Worm (Caenorhabditis elegans) whole organism, mixed stage, embryonic: ENCODE data around the gene ptp-3.

Source experiments
- M03D4.4 ChIP-seq: sonication (generic microtip); optimal IDR thresholded peaks from 2 replicates; lab custom pipeline; 2017; ENCODE audit warnings: mild to moderate bottlenecking, missing genetic modification characterization, missing compliant biosample characterization
- bed-3 ChIP-seq: fragments of 200-800 bp; sonication (Bioruptor generic); optimal IDR thresholded peaks from 3 replicates; lab custom pipeline; 2018; ENCODE audit warnings: mild to moderate bottlenecking, missing genetic modification characterization, moderate library complexity, missing compliant biosample characterization
- blmp-1 ChIP-seq: fragments of 150-350 bp; optimal IDR thresholded peaks from 2 replicates; lab custom pipeline; 2014; ENCODE audit warnings: missing biosample characterization, missing genetic modification characterization
- ceh-39 ChIP-seq: fragments of 150-350 bp; optimal IDR thresholded peaks from 2 replicates; lab custom pipeline; 2014; ENCODE audit warnings: missing biosample characterization, missing genetic modification characterization
- ceh-43 ChIP-seq: fragments of 200-800 bp; sonication (Bioruptor generic); optimal IDR thresholded peaks from 2 replicates; lab custom pipeline; 2018; ENCODE audit warnings: mild to moderate bottlenecking, missing genetic modification characterization, moderate library complexity, missing compliant biosample characterization
- ceh-83 ChIP-seq: fragments of 200-800 bp; sonication (Bioruptor generic); optimal IDR thresholded peaks from 2 replicates; lab custom pipeline; 2018; ENCODE audit warnings: mild to moderate bottlenecking, missing genetic modification characterization, missing compliant biosample characterization
- ces-1 ChIP-seq: fragments of 150-350 bp; optimal IDR thresholded peaks from 2 replicates; lab custom pipeline; 2014; ENCODE audit warnings: missing biosample characterization, missing genetic modification reagents, missing genetic modification characterization
- cnd-1 ChIP-seq: fragments of 200-800 bp; sonication (Bioruptor generic); optimal IDR thresholded peaks from 2 replicates; lab custom pipeline; 2018; ENCODE audit warnings: mild to moderate bottlenecking, missing genetic modification characterization, missing compliant biosample characterization
- elt-1 ChIP-seq: sonication (generic microtip); optimal IDR thresholded peaks from 2 replicates; lab custom pipeline; 2017; ENCODE audit warnings: missing genetic modification characterization, mild to moderate bottlenecking, missing compliant biosample characterization, antibody characterized with exemption, moderate library complexity, borderline replicate concordance; ENCODE audit not compliant: insufficient read depth
- elt-3 ChIP-seq: fragments of 150-350 bp; optimal IDR thresholded peaks from 2 replicates; lab custom pipeline; 2014; ENCODE audit warnings: missing biosample characterization, missing genetic modification characterization
- flh-1 ChIP-seq: fragments of 200-800 bp; sonication (Bioruptor generic); optimal IDR thresholded peaks from 2 replicates; lab custom pipeline; 2018; ENCODE audit warnings: mild to moderate bottlenecking, missing genetic modification characterization, moderate library complexity, missing compliant biosample characterization
- ham-2 ChIP-seq: fragments of 200-800 bp; sonication (Bioruptor generic); optimal IDR thresholded peaks from 2 replicates; lab custom pipeline; 2018; ENCODE audit warnings: mild to moderate bottlenecking, missing genetic modification characterization, missing compliant biosample characterization
- hlh-1 ChIP-seq: fragments of 150-350 bp; optimal IDR thresholded peaks from 2 replicates; lab custom pipeline; 2014; ENCODE audit warnings: missing biosample characterization, missing genetic modification reagents, missing genetic modification characterization
- lin-13 ChIP-seq: fragments of 150-350 bp; optimal IDR thresholded peaks from 2 replicates; lab custom pipeline; 2014; ENCODE audit warnings: missing biosample characterization, missing genetic modification characterization
- lin-32 ChIP-seq: fragments of 200-800 bp; sonication (Bioruptor generic); optimal IDR thresholded peaks from 2 replicates; lab custom pipeline; 2018; ENCODE audit warnings: mild to moderate bottlenecking, missing genetic modification characterization, missing compliant biosample characterization
- mab-5 ChIP-seq: fragments of 150-350 bp; optimal IDR thresholded peaks from 2 replicates; lab custom pipeline; 2014; ENCODE audit warnings: missing biosample characterization, missing genetic modification characterization
- mep-1 ChIP-seq: fragments of 150-350 bp; optimal IDR thresholded peaks from 2 replicates; lab custom pipeline; 2017; ENCODE audit warnings: missing biosample characterization, missing genetic modification reagents, missing genetic modification characterization, inconsistent platforms
- mls-2 ChIP-seq: sonication (generic microtip); optimal IDR thresholded peaks from 2 replicates; lab custom pipeline; 2016; ENCODE audit warnings: mild to moderate bottlenecking, missing genetic modification characterization, moderate library complexity, missing compliant biosample characterization
- nhr-12 ChIP-seq: fragments of 150-350 bp; optimal IDR thresholded peaks from 2 replicates; lab custom pipeline; 2014; ENCODE audit warnings: missing biosample characterization, missing genetic modification characterization
- nhr-237 ChIP-seq: fragments of 150-350 bp; optimal IDR thresholded peaks from 2 replicates; lab custom pipeline; 2014; ENCODE audit warnings: missing biosample characterization, missing genetic modification characterization
- nhr-28 ChIP-seq: fragments of 150-350 bp; optimal IDR thresholded peaks from 2 replicates; lab custom pipeline; 2014; ENCODE audit warnings: missing biosample characterization, missing genetic modification characterization
- pha-4 ChIP-seq: fragments of 150-350 bp; optimal IDR thresholded peaks from 2 replicates; lab custom pipeline; 2018; ENCODE audit warnings: missing biosample characterization, missing genetic modification reagents, missing genetic modification characterization
- sem-2 ChIP-seq: fragments of 200-800 bp; sonication (Bioruptor generic); optimal IDR thresholded peaks from 2 replicates; lab custom pipeline; 2018; ENCODE audit warnings: mild to moderate bottlenecking, missing genetic modification characterization, missing compliant biosample characterization
- snpc-4 ChIP-seq: fragments of 150-350 bp; optimal IDR thresholded peaks from 2 replicates; lab custom pipeline; 2014; ENCODE audit warnings: missing biosample characterization, missing genetic modification characterization
- sptf-1 ChIP-seq: sonication (generic microtip); optimal IDR thresholded peaks from 2 replicates; lab custom pipeline; 2017; ENCODE audit warnings: mild to moderate bottlenecking, missing genetic modification characterization, moderate library complexity, missing compliant biosample characterization
- tbx-8 ChIP-seq: fragments of 200-800 bp; sonication (Bioruptor generic); optimal IDR thresholded peaks from 2 replicates; lab custom pipeline; 2018; ENCODE audit warnings: mild to moderate bottlenecking, missing genetic modification characterization, moderate library complexity, missing compliant biosample characterization
- unc-120 ChIP-seq: sonication (generic microtip); optimal IDR thresholded peaks from 2 replicates; lab custom pipeline; 2017; ENCODE audit warnings: missing genetic modification characterization, missing compliant biosample characterization; ENCODE audit not compliant: poor library complexity, severe bottlenecking
- unc-39 ChIP-seq: fragments of 150-350 bp; optimal IDR thresholded peaks from 2 replicates; lab custom pipeline; 2014; ENCODE audit warnings: missing biosample characterization, missing genetic modification characterization
- unc-62 ChIP-seq: fragments of 150-350 bp; optimal IDR thresholded peaks from 2 replicates; lab custom pipeline; 2014; ENCODE audit warnings: missing biosample characterization, missing genetic modification reagents, missing genetic modification characterization
- zip-8 ChIP-seq: fragments of 150-350 bp; optimal IDR thresholded peaks from 2 replicates; lab custom pipeline; 2014; ENCODE audit warnings: missing biosample characterization, missing genetic modification characterization
- ztf-11 ChIP-seq: fragments of 150-350 bp; optimal IDR thresholded peaks from 2 replicates; lab custom pipeline; 2014; ENCODE audit warnings: missing biosample characterization, missing genetic modification characterization

Gene ptp-3

DNA sequence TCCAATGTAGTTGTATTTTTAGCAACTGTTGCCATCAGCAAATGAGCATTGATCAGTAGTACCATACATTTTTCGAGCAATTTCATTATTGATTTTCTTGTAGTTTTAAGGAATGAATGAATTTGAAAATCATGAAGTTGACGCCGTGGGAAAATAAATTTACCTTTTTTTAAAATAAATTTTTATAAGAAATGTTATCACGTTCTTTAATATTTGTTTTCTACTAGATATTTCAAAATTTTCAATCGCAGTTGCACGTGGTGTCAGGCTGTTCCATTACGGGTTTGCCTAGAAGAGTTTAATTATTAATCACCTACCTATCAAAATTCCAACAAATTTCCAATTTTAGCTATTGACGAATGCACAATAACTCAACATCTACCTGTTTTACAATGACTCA, 18.5 kb upstream of the ptp-3 start, which contains the start of gene R03D7.8:
Gene R03D7.8 (minus strand): TSS at position 101 of the 400 bp plus-strand sequence.
- TF ChIP-seq lin-32 (GFP tag; lab: Kevin White, UChicago) (no peak), M03D4.4 (no peak), ceh-83 (GFP tag; lab: Kevin White, UChicago) (no peak), ztf-11 (tag; lab: Kevin White, UChicago) (no peak), nhr-237 (tag; lab: Kevin White, UChicago) (no peak), sem-2 (no peak), pha-4 (tag; lab: Kevin White, UChicago) (no peak), lin-13 (tag; lab: Kevin White, UChicago) (no peak)

DNA sequence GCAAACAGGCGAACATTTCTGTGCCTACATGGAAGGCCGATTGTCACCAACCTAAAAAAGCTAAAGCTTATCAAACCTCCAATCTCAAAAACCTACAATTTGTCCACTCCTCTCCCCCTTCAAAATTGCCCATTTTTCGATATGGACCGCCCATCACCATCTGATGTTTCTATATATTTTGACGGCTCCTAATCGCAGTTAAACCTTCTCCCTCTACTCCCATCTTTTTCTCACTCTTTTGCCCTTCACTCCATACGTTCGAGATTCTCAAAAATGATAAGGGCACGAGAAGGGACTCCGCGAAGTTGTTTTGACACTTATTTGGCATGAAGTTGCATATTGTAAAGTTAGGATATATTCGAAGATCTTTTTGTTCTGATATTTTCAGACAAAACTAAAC, 16.2 kb upstream of the ptp-3 start:
- TF ChIP-seq nhr-28 = no peak
- TF ChIP-seq unc-39 = no peak
- TF ChIP-seq mls-2 = no peak
- no peak for TF ChIP-seq lin-13 (tag; lab: Kevin White, UChicago)
- no peak for TF ChIP-seq nhr-237 (tag; lab: Kevin White, UChicago)
- TF ChIP-seq sptf-1 (tag; lab: Kevin White, UChicago) = no peak
- TF ChIP-seq blmp-1 (tag; lab: Kevin White, UChicago) = no peak
- TF ChIP-seq flh-1 = no peak
- no peak for TF ChIP-seq ham-2 (GFP tag; lab: Kevin White, UChicago)
- no peak for TF ChIP-seq ces-1 (GFP tag; lab: Kevin White, UChicago)
- TF ChIP-seq mep-1 (tag; lab: Kevin White, UChicago) = no peak
- no peak for TF ChIP-seq sem-2
- no peak for TF ChIP-seq cnd-1 (tag; lab: Kevin White, UChicago)
- TF ChIP-seq bed-3 (GFP tag; lab: Kevin White, UChicago) = no peak

DNA sequence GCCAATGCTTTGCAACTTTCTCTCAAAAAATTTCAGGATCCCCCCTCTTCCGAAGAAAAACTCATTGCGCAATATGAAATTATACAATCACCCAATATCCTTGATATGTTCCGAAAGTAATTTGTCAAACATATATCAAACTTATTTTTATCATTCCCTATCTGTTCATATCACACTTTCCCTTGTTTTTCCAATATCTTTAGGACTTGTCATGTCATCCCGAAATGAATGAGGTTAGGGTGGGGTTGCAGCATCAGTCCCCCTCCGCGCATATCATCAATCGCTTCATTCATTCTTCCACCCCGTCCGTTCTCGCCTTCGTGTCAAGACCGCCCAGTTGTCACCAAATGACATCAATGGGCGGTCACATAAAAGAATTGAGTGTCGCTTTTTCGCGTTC, 15.7 kb upstream of the ptp-3 start:
- TF ChIP-seq unc-62 (GFP tag; lab: Kevin White, UChicago) (peak; percentile 72), hlh-1 (tag; lab: Kevin White, UChicago) (no peak), sem-2 (no peak), elt-3 (tag; lab: Kevin White, UChicago) (peak; percentile 66), mab-5 (tag; lab: Kevin White, UChicago) (no peak), tbx-8 (no peak), nhr-237 (tag; lab: Kevin White, UChicago) (no peak), lin-32 (GFP tag; lab: Kevin White, UChicago) (no peak), mep-1 (tag; lab: Kevin White, UChicago) (no peak), snpc-4 (tag; lab: Kevin White, UChicago) (no peak), sptf-1 (tag; lab: Kevin White, UChicago) (no peak), blmp-1 (tag; lab: Kevin White, UChicago) (no peak), mls-2 (no peak), flh-1 (no peak), ceh-39 (no peak), zip-8 (tag; lab: Kevin White, UChicago) (peak; percentile 76), unc-39 (no peak), ztf-11 (tag; lab: Kevin White, UChicago) (no peak)

DNA sequence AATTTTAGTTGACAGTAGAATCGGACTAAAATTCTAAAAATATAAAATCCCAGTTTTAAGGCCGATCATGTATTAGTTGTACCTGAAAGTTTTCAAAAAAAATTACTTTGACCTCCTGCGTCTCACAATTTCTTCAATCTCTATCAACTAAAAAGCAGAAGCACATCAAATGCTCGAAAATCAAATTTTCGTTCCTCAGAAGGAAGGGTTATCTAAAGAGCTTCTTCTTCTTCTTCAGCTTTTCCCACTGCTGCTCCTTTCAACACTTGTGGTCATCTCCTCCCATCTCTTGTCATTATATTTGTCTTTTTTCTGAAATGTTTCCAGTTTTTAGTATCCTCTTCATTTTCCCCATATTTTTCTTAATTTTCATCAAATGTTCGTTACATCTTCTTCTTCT, 10.6 kb upstream of the ptp-3 start:
- TF ChIP-seq mls-2 (no peak), ces-1 (GFP tag; lab: Kevin White, UChicago) (peak; percentile 71)

DNA sequence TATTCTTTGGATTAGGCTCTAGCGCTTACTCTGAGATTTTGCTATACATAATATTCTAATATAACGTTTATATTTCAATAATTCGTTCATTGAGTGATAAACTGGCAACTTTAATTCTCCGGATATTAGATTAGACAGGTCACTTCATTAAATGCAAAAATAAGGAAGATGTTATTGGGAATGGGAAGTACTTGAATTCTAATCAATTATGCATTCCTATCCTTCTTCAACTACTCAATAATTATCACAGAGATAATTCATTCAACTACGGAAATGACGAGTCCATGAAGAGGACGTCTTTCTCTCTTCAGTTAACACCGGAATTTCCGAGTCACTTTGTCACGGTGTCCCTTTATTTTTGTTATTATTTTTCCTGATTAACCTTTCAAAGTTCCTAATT, 4.7 kb upstream of the ptp-3 start:
- no peak for TF ChIP-seq mls-2
- no peak for TF ChIP-seq ham-2 (GFP tag; lab: Kevin White, UChicago)
- no peak for TF ChIP-seq pha-4 (tag; lab: Kevin White, UChicago)
- peak; percentile 50 for TF ChIP-seq ces-1 (GFP tag; lab: Kevin White, UChicago)
- TF ChIP-seq nhr-28 = no peak
- TF ChIP-seq, all 35 proteins: peak for 1

DNA sequence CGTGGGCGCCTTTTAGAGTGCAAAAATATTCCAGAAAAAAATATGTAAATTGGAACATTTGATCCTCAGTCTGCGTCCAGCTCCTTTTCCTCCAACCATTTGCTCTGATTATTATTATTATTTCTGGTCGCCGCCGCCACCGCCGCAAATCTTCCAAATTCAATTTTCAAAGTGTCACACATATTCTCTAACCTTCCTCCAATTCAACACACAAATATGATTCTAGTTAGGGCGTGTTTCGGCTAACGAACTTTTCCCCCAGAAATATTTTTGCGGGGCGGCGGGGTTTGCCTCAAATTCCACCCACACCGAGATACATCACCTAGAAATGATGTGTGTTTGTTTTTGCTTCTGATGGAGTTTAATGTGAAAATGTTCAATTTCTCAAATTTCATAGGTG, 3.7 kb upstream of the ptp-3 start:
- TF ChIP-seq ztf-11 (tag; lab: Kevin White, UChicago) = no peak
- TF ChIP-seq ces-1 (GFP tag; lab: Kevin White, UChicago) = peak; percentile 72
- no peak for TF ChIP-seq M03D4.4
- TF ChIP-seq cnd-1 (tag; lab: Kevin White, UChicago) = no peak
- TF ChIP-seq mep-1 (tag; lab: Kevin White, UChicago) = no peak

DNA sequence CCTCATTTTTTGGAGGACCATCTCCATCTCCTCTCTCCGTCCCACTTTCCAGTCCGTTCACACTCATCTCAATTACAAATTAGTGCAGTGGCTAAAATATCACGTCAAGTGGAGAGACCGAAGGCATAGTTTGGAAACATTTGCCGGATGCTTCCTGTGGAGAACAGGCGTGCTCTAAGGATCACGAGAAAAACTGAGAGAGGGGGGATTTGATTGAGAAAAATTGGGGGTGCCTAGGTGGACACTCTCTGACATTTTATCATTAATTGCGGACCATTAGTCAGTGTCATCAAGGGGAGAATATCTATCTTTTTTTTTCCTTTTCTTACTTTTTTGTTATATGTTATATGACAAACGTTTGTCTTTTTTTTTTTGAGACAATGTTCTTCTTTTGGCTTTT, 6.7 kb downstream of the ptp-3 start:
- TF ChIP-seq ceh-43 (GFP tag; lab: Kevin White, UChicago) (no peak), lin-32 (GFP tag; lab: Kevin White, UChicago) (no peak), mls-2 (no peak), unc-120 (tag; lab: Kevin White, UChicago) (no peak), ceh-39 (no peak), nhr-12 (tag; lab: Kevin White, UChicago) (no peak), unc-39 (no peak), ztf-11 (tag; lab: Kevin White, UChicago) (no peak), M03D4.4 (no peak), unc-62 (GFP tag; lab: Kevin White, UChicago) (peak; percentile 60), elt-1 (tag; lab: Kevin White, UChicago) (no peak), ces-1 (GFP tag; lab: Kevin White, UChicago) (no peak), hlh-1 (tag; lab: Kevin White, UChicago) (peak; percentile 78), ham-2 (GFP tag; lab: Kevin White, UChicago) (no peak), mep-1 (tag; lab: Kevin White, UChicago) (no peak), sptf-1 (tag; lab: Kevin White, UChicago) (no peak), blmp-1 (tag; lab: Kevin White, UChicago) (no peak), ceh-83 (GFP tag; lab: Kevin White, UChicago) (no peak)
